Worm (Caenorhabditis elegans) whole organism, dauer: Measurements from ENCODE around the gene Y50E8A.12.

Experiments
- unc-62 ChIP-seq: sonication (generic microtip); optimal IDR thresholded peaks from 2 replicates; lab custom pipeline; 2017; ENCODE audit warnings: missing biosample characterization, missing genetic modification reagents, missing genetic modification characterization

Y50E8A.12 gene

ce11 chrV:14734187-14734765, 49.7 kb downstream of the Y50E8A.12 start, which contains the start of gene unc-61:
unc-61 (minus strand) TSS chrV:14734237.
- no peak for TF ChIP-seq unc-62
